Fruit fly (Drosophila melanogaster) whole organism, embryonic: ENCODE results near the gene Muc14A.

Source experiments
- B-H2 ChIP-seq: fragments of 200-800 bp; sonication (Bioruptor generic); optimal IDR thresholded peaks from 2 replicates; lab custom pipeline; 2018; ENCODE audit warnings: missing biosample characterization, mild to moderate bottlenecking, missing genetic modification characterization
- C15 ChIP-seq: fragments of 200-800 bp; sonication (Bioruptor generic); IDR thresholded peaks from 3 replicates; pipeline ENCODE4 v1.3.6; 2022; ENCODE audit warnings: missing biosample characterization, missing genetic modification characterization
- CG10979 ChIP-seq: fragments of 200-800 bp; sonication (Bioruptor generic); optimal IDR thresholded peaks from 2 replicates; lab custom pipeline; 2018; ENCODE audit warnings: missing biosample characterization, mild to moderate bottlenecking, missing genetic modification characterization, moderate library complexity
- CG12071 ChIP-seq: fragments of 200-800 bp; sonication (Bioruptor generic); optimal IDR thresholded peaks from 3 replicates; lab custom pipeline; 2018; ENCODE audit warnings: missing biosample characterization, mild to moderate bottlenecking, missing genetic modification characterization
- CG12299 ChIP-seq: fragments of 200-800 bp; sonication (Bioruptor generic); optimal IDR thresholded peaks from 2 replicates; lab custom pipeline; 2018; ENCODE audit warnings: missing biosample characterization, mild to moderate bottlenecking, missing genetic modification characterization
- CG13287 ChIP-seq: fragments of 200-800 bp; sonication (Bioruptor generic); IDR thresholded peaks from 2 replicates; pipeline ENCODE4 v1.3.6; 2022; ENCODE audit warnings: missing biosample characterization, missing genetic modification characterization; ENCODE audit not compliant: partially characterized antibody
- CG13894 ChIP-seq: fragments of 200-800 bp; sonication (Bioruptor generic); optimal IDR thresholded peaks from 3 replicates; lab custom pipeline; 2018; ENCODE audit warnings: missing biosample characterization, mild to moderate bottlenecking, missing genetic modification characterization, moderate library complexity
- CG14710 ChIP-seq: fragments of 200-800 bp; sonication (Bioruptor generic); optimal IDR thresholded peaks from 3 replicates; lab custom pipeline; 2019; ENCODE audit warnings: missing biosample characterization, mild to moderate bottlenecking, missing genetic modification characterization, moderate library complexity
- CG15269 ChIP-seq: fragments of 200-800 bp; sonication (Bioruptor generic); optimal IDR thresholded peaks from 2 replicates; lab custom pipeline; 2018; ENCODE audit warnings: missing biosample characterization, mild to moderate bottlenecking, missing genetic modification characterization, moderate library complexity
- CG15514 ChIP-seq: fragments of 200-800 bp; sonication (Bioruptor generic); optimal IDR thresholded peaks from 3 replicates; lab custom pipeline; 2017; ENCODE audit warnings: missing biosample characterization, missing genetic modification characterization, mild to moderate bottlenecking, moderate library complexity, missing genetic modification reagents
- CG17802 ChIP-seq: fragments of 200-800 bp; sonication (Bioruptor generic); optimal IDR thresholded peaks from 2 replicates; lab custom pipeline; 2018; ENCODE audit warnings: missing biosample characterization, mild to moderate bottlenecking, missing genetic modification characterization, moderate library complexity
- CG30431 ChIP-seq: fragments of 200-800 bp; sonication (Bioruptor generic); optimal IDR thresholded peaks from 2 replicates; lab custom pipeline; 2017; ENCODE audit warnings: missing biosample characterization, missing genetic modification characterization
- CG31365 ChIP-seq: fragments of 200-800 bp; sonication (Bioruptor generic); optimal IDR thresholded peaks from 2 replicates; lab custom pipeline; 2018; ENCODE audit warnings: missing biosample characterization, mild to moderate bottlenecking, missing genetic modification characterization
- CG3163 ChIP-seq: fragments of 200-800 bp; sonication (Bioruptor generic); optimal IDR thresholded peaks from 3 replicates; lab custom pipeline; 2016; ENCODE audit warnings: missing biosample characterization, missing genetic modification characterization
- CG3847 ChIP-seq: fragments of 200-800 bp; sonication (Bioruptor generic); IDR thresholded peaks from 2 replicates; pipeline ENCODE4 v1.3.6; 2022; ENCODE audit warnings: missing biosample characterization, missing genetic modification characterization
- CG42726 ChIP-seq: fragments of 200-800 bp; sonication (Bioruptor generic); IDR thresholded peaks from 2 replicates; pipeline ENCODE4 v1.3.6; 2022; ENCODE audit warnings: missing biosample characterization, missing genetic modification characterization; ENCODE audit not compliant: partially characterized antibody
- CG4404 ChIP-seq: fragments of 200-800 bp; sonication (Bioruptor generic); IDR thresholded peaks from 2 replicates; pipeline ENCODE4 v1.3.6; 2022; ENCODE audit warnings: missing biosample characterization, missing genetic modification characterization
- CG5245 ChIP-seq: fragments of 200-800 bp; sonication (Bioruptor generic); optimal IDR thresholded peaks from 3 replicates; lab custom pipeline; 2016; ENCODE audit warnings: missing biosample characterization, missing genetic modification characterization
- CG6765 ChIP-seq: fragments of 200-800 bp; sonication (Bioruptor generic); optimal IDR thresholded peaks from 3 replicates; lab custom pipeline; 2017; ENCODE audit warnings: missing biosample characterization, mild to moderate bottlenecking, missing genetic modification characterization
- CG8290 ChIP-seq, 3 experiments: fragments of 200-800 bp; sonication (Bioruptor generic); optimal IDR thresholded peaks; 2 replicates each; lab custom pipeline; 2016 to 2019; ENCODE audit warnings: missing biosample characterization in 3 of 3, missing genetic modification characterization in 3 of 3, mild to moderate bottlenecking in 2 of 3, moderate library complexity in 1 of 3
- CG9609 ChIP-seq: fragments of 200-800 bp; sonication (Bioruptor generic); optimal IDR thresholded peaks from 3 replicates; lab custom pipeline; 2016; ENCODE audit warnings: missing biosample characterization, missing genetic modification characterization
- Camta ChIP-seq: fragments of 200-800 bp; sonication (Bioruptor generic); optimal IDR thresholded peaks from 2 replicates; lab custom pipeline; 2016; ENCODE audit warnings: missing biosample characterization, missing genetic modification characterization
- Doc3 ChIP-seq: fragments of 200-800 bp; sonication (Bioruptor generic); IDR thresholded peaks from 3 replicates; pipeline ENCODE4 v1.3.6; 2022; ENCODE audit warnings: missing biosample characterization, missing genetic modification characterization; ENCODE audit not compliant: partially characterized antibody
- HLH54F ChIP-seq: fragments of 200-800 bp; sonication (Bioruptor generic); optimal IDR thresholded peaks from 3 replicates; lab custom pipeline; 2016; ENCODE audit warnings: missing biosample characterization, missing genetic modification characterization
- HLHmδ ChIP-seq: fragments of 200-800 bp; sonication (Bioruptor generic); optimal IDR thresholded peaks from 2 replicates; lab custom pipeline; 2018; ENCODE audit warnings: missing biosample characterization, mild to moderate bottlenecking, missing genetic modification characterization, moderate library complexity
- NFAT ChIP-seq: fragments of 200-800 bp; sonication (Bioruptor generic); IDR thresholded peaks from 2 replicates; pipeline ENCODE4 v1.3.6; 2022; ENCODE audit warnings: missing biosample characterization, missing genetic modification characterization
- NK7.1 ChIP-seq: fragments of 200-800 bp; sonication (Bioruptor generic); optimal IDR thresholded peaks from 3 replicates; lab custom pipeline; 2016; ENCODE audit warnings: missing biosample characterization, missing genetic modification characterization
- Poxn ChIP-seq: fragments of 200-800 bp; sonication (Bioruptor generic); IDR thresholded peaks from 2 replicates; pipeline ENCODE4 v1.3.6; 2022; ENCODE audit warnings: missing biosample characterization, missing genetic modification characterization
- ash1 ChIP-seq: fragments of 200-800 bp; sonication (Bioruptor generic); optimal IDR thresholded peaks from 2 replicates; lab custom pipeline; 2018; ENCODE audit warnings: missing biosample characterization, mild to moderate bottlenecking, missing genetic modification characterization
- bab2 ChIP-seq: fragments of 200-800 bp; sonication (Bioruptor generic); optimal IDR thresholded peaks from 2 replicates; lab custom pipeline; 2016; ENCODE audit warnings: missing biosample characterization, missing genetic modification characterization
- bowl ChIP-seq: fragments of 200-800 bp; sonication (Bioruptor generic); IDR thresholded peaks from 2 replicates; pipeline ENCODE4 v1.3.6; 2022; ENCODE audit warnings: missing biosample characterization, missing genetic modification characterization
- cas ChIP-seq: fragments of 200-800 bp; sonication (Bioruptor generic); IDR thresholded peaks from 2 replicates; pipeline ENCODE4 v1.3.6; 2022; ENCODE audit warnings: missing biosample characterization, missing genetic modification characterization
- crol ChIP-seq: fragments of 200-800 bp; sonication (Bioruptor generic); IDR thresholded peaks from 2 replicates; pipeline ENCODE4 v1.3.6; 2022; ENCODE audit warnings: missing biosample characterization, missing genetic modification characterization
- dmrt11E ChIP-seq: fragments of 200-800 bp; sonication (Bioruptor generic); optimal IDR thresholded peaks from 3 replicates; lab custom pipeline; 2018; ENCODE audit warnings: missing biosample characterization, mild to moderate bottlenecking, missing genetic modification characterization, moderate library complexity
- ems ChIP-seq: fragments of 200-800 bp; sonication (Bioruptor generic); optimal IDR thresholded peaks from 3 replicates; lab custom pipeline; 2016; ENCODE audit warnings: missing biosample characterization, missing genetic modification characterization
- gcm ChIP-seq: fragments of 200-800 bp; sonication (Bioruptor generic); optimal IDR thresholded peaks from 2 replicates; lab custom pipeline; 2019; ENCODE audit warnings: missing biosample characterization, mild to moderate bottlenecking, missing genetic modification characterization, moderate library complexity
- klu ChIP-seq: fragments of 200-800 bp; sonication (Bioruptor generic); IDR thresholded peaks from 2 replicates; pipeline ENCODE4 v1.3.6; 2022; ENCODE audit warnings: missing biosample characterization, missing genetic modification characterization
- lbe ChIP-seq: fragments of 200-800 bp; sonication (Bioruptor generic); optimal IDR thresholded peaks from 2 replicates; lab custom pipeline; 2016; ENCODE audit warnings: missing biosample characterization, mild to moderate bottlenecking, missing genetic modification characterization
- mld ChIP-seq: fragments of 200-800 bp; sonication (Bioruptor generic); IDR thresholded peaks from 3 replicates; pipeline ENCODE4 v1.3.6; 2022; ENCODE audit warnings: missing biosample characterization, missing genetic modification characterization; ENCODE audit not compliant: partially characterized antibody
- row ChIP-seq: fragments of 200-800 bp; sonication (Bioruptor generic); IDR thresholded peaks from 3 replicates; pipeline ENCODE4 v1.3.6; 2022; ENCODE audit warnings: missing biosample characterization, missing genetic modification characterization
- sim ChIP-seq: fragments of 200-800 bp; sonication (Bioruptor generic); IDR thresholded peaks from 2 replicates; pipeline ENCODE4 v1.3.6; 2022; ENCODE audit warnings: missing biosample characterization, missing genetic modification characterization
- sob ChIP-seq: fragments of 200-800 bp; sonication (Bioruptor generic); IDR thresholded peaks from 2 replicates; pipeline ENCODE4 v1.3.6; 2022; ENCODE audit warnings: missing biosample characterization, missing genetic modification characterization
- unc-4 ChIP-seq: fragments of 200-800 bp; sonication (Bioruptor generic); IDR thresholded peaks from 2 replicates; pipeline ENCODE4 v1.3.6; 2022; ENCODE audit warnings: missing biosample characterization, missing genetic modification characterization; ENCODE audit not compliant: partially characterized antibody
- yki ChIP-seq: fragments of >200 bp; optimal IDR thresholded peaks from 3 replicates; lab custom pipeline; 2018

Muc14A gene

DNA sequence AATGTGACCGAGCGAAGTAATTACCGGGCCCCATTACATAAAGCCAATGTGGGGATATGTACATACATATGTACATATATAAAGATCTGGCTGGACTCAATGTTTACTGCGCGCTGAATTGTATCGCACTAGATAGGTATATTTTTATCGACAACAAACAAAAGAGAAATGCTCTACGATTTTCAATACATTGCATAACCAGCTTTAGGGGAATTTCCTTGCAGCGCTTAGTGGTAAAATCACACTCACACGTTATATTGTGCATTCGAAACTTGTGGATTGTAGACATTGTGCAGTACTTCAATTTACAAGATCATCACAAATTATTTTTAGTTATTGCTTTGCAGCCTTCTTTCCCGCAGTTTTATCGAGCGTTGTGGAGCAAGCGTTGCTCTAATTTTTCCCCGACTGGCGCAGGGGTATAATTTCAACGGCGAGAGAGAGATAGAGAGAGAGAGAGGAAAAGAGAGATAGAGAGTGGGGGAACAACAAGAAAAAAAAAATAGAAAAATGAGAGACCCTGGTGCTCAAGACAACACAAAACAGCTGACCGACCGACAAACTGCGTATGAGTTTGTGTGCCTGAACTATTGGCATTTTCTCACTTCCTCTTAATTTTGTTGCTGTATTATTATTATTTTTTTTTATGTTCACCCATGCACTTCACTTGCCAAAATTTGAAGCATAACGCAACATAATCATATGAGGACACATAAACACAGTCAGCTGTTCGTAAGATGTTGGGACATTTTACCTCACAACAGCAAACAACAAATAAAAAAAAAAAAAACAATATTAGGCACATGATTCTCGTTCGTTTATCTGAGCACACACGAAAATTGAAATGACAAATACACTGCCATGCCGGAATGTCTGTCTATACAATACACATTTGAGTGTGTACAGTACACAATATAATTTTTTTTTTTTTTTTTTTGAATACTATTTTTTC lies 80.4 kb downstream of the Muc14A start (continued):
- peak; percentile 29; the same call in 1 of the 2 replicates for TF ChIP-seq crol (GFP tag; lab: Robert Waterston, UW)
- peak; percentile 4 for TF ChIP-seq CG3163 (GFP tag; lab: Kevin White, UChicago)
- TF ChIP-seq CG6765 (GFP tag; lab: Kevin White, UChicago) = no peak
- no peak for TF ChIP-seq dmrt11E
- no peak for TF ChIP-seq row (GFP tag; lab: Robert Waterston, UW)
- TF ChIP-seq yki (lab: Kevin White, UChicago) = peak; percentile 51
- TF ChIP-seq, all 482 proteins: peak for 36

DNA sequence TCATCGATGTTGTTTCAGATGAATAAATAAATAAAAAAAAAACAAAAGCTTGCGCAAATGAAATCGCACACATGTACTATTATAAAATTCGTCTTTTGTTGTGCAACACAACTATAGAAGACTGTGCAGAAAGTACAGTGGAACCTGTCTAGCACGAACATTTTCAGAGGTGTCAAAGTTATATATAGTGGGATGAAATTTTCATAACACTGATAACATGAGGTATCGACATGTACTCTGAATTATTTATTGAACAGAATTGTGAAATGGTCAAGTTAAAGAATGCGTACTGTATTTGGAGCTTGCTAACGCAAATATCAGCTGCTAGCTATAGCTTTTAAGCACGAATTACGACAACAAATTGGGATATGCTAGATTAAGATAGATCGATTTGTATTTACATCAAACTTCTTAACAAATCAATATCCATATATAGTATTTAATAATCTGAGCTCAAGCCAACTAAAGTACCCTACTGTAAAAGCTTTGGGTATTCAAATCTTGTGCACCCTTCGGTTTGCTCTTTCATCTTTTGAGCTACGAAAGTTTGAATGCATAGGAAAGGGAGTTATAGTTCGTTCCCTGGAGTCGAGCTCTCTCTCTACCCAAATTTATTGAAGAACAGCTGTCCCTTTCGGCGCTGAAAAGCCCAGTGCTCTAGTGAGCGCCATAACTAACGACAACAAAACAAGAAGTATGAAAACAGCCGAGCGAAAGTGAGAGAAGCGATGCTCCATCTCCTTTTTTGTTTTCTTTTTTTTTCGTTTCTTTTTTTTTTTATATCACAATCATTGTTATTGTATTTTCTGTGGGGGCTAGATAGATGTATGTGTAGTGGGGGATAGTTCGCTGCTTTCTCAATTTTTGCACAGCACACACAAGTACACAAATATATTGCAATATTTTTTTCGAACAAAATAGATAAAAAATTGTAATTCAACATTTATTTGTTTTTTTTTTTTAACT lies 81.5 kb downstream of the Muc14A start:
- TF ChIP-seq CG14710 (tag; lab: Kevin White, UChicago) = peak; percentile 58
- peak; percentile 80 for TF ChIP-seq Poxn
- no peak for TF ChIP-seq Doc3 (GFP tag; lab: Robert Waterston, UW)
- peak; percentile 76 for TF ChIP-seq CG30431 (GFP tag; lab: Kevin White, UChicago)
- peak; percentile 94 for TF ChIP-seq sob (GFP tag; lab: Robert Waterston, UW)
- TF ChIP-seq B-H2 (GFP tag; lab: Kevin White, UChicago) = peak; percentile 97
- peak; percentile 89 for TF ChIP-seq bab2 (GFP tag; lab: Kevin White, UChicago)
- TF ChIP-seq cas = peak; percentile 75
- TF ChIP-seq gcm (GFP tag; lab: Kevin White, UChicago) = peak; percentile 78
- TF ChIP-seq CG15514 = peak; percentile 78
- TF ChIP-seq HLHmδ = no peak
- peak; percentile 85 for TF ChIP-seq CG12299 (tag; lab: Kevin White, UChicago)
- TF ChIP-seq HLH54F = peak; percentile 91
- TF ChIP-seq CG10979 (tag; lab: Kevin White, UChicago) = peak; percentile 72
- peak; percentile 89 for TF ChIP-seq CG13894 (tag; lab: Kevin White, UChicago)
- peak; percentile 75 for TF ChIP-seq klu (GFP tag; lab: Robert Waterston, UW)
- peak; percentile 71 for TF ChIP-seq CG4404 (GFP tag; lab: Robert Waterston, UW)
- TF ChIP-seq CG15269 (tag; lab: Kevin White, UChicago) = peak; percentile 96
- peak; percentile 84 for TF ChIP-seq Camta (GFP tag; lab: Kevin White, UChicago)
- peak; percentile 77 for TF ChIP-seq CG31365 (tag; lab: Kevin White, UChicago)
- peak; percentile 84 for TF ChIP-seq C15 (GFP tag; lab: Robert Waterston, UW)
- TF ChIP-seq ash1 (GFP tag; lab: Kevin White, UChicago) = peak; percentile 60
- TF ChIP-seq CG17802 (tag; lab: Kevin White, UChicago) = peak; percentile 54
- TF ChIP-seq sim = no peak
- peak; percentile 66 for TF ChIP-seq NK7.1 (GFP tag; lab: Kevin White, UChicago)
- TF ChIP-seq CG42726 = no peak
- TF ChIP-seq bowl (GFP tag; lab: Robert Waterston, UW) = peak; percentile 62
- peak; percentile 83 for TF ChIP-seq ems (GFP tag; lab: Kevin White, UChicago)
- TF ChIP-seq lbe (GFP tag; lab: Kevin White, UChicago) = peak; percentile 64
- TF ChIP-seq CG12071 (GFP tag; lab: Kevin White, UChicago) = peak; percentile 95
- TF ChIP-seq CG13287 (GFP tag; lab: Robert Waterston, UW) = no peak
- TF ChIP-seq mld (GFP tag; lab: Robert Waterston, UW) = no peak
- no peak for TF ChIP-seq CG8290 (GFP tag; optimal IDR thresholded peaks at IDR 0.05; lab: Kevin White, UChicago)
- TF ChIP-seq CG8290 (tag; optimal IDR thresholded peaks at IDR 0.05; lab: Kevin White, UChicago) = peak in 1 of 2 experiments; percentile 99
- TF ChIP-seq CG5245 = peak; percentile 85
- TF ChIP-seq CG9609 (GFP tag; lab: Kevin White, UChicago) = peak; percentile 86
- peak; percentile 93 for TF ChIP-seq NFAT (GFP tag; lab: Robert Waterston, UW)
- no peak for TF ChIP-seq unc-4 (GFP tag; lab: Robert Waterston, UW)
- peak; percentile 91 for TF ChIP-seq CG3847
